Worm (Caenorhabditis elegans) whole organism, early embryonic: ENCODE data around the gene mcm-7.

Experiments
- F13C5.2 ChIP-seq: sonication (generic microtip); optimal IDR thresholded peaks from 2 replicates; lab custom pipeline; 2017; ENCODE audit warnings: mild to moderate bottlenecking, missing genetic modification characterization, inconsistent platforms, missing compliant biosample characterization
- pes-1 ChIP-seq: fragments of 200-800 bp; sonication (Bioruptor generic); IDR thresholded peaks from 2 replicates; pipeline ENCODE4 v1.3.6; 2022; ENCODE audit warnings: missing genetic modification reagents, missing genetic modification characterization, missing compliant biosample characterization

ce11 chrV:4360018-4360417 lies 13.1 kb downstream of the mcm-7 start:
- TF ChIP-seq pes-1 (GFP tag; lab: Robert Waterston, UW) = no peak
- no peak for TF ChIP-seq F13C5.2 (tag; lab: Kevin White, UChicago)
